Fruit fly (Drosophila melanogaster): ENCODE results near the gene rdgA.

Gene rdgA

dm6 chrX:8861267-8861666 is 45.6 kb upstream of the rdgA start (continued):
- TF ChIP-seq Xbp1 (GFP tag; optimal IDR thresholded peaks at IDR 0.05), result peak; percentile 58
- peak; percentile 51 for TF ChIP-seq nmo (GFP tag; optimal IDR thresholded peaks at IDR 0.05)
- TF ChIP-seq nom (GFP tag; optimal IDR thresholded peaks at IDR 0.05), result peak; percentile 63
- TF ChIP-seq dysf (GFP tag; IDR thresholded peaks at IDR 0.05), result peak; percentile 35; the same call in 1 of the 3 replicates
- TF ChIP-seq stc (GFP tag; IDR thresholded peaks at IDR 0.05), result peak; percentile 47; the same call in 1 of the 2 replicates
- no peak for TF ChIP-seq schlank (tag; optimal IDR thresholded peaks at IDR 0.05)
- TF ChIP-seq CG12659 (GFP tag; optimal IDR thresholded peaks at IDR 0.05), result peak; percentile 11
- TF ChIP-seq Ets65A (GFP tag), result peak; percentile 42
- no peak for TF ChIP-seq Lhr (GFP tag; optimal IDR thresholded peaks at IDR 0.05)
- peak; percentile 63 for TF ChIP-seq CG8388 (GFP tag; optimal IDR thresholded peaks at IDR 0.05)
- no peak for TF ChIP-seq pan (optimal IDR thresholded peaks at IDR 0.05)
- TF ChIP-seq pan (GFP tag; optimal IDR thresholded peaks at IDR 0.05 in 1 of 2, IDR thresholded peaks at IDR 0.05 in 1 of 2), result peak in 1 of 2 experiments; percentile 37
- peak; percentile 60 for TF ChIP-seq CG4424 (GFP tag; optimal IDR thresholded peaks at IDR 0.05)
- TF ChIP-seq CG12219 (GFP tag; optimal IDR thresholded peaks at IDR 0.05), result peak; percentile 36
- peak; percentile 53 to 60 for TF ChIP-seq bsh (GFP tag; optimal IDR thresholded peaks at IDR 0.05)
- no peak for TF ChIP-seq gcm (GFP tag; optimal IDR thresholded peaks at IDR 0.05)
- TF ChIP-seq lbe (GFP tag; optimal IDR thresholded peaks at IDR 0.05), result peak; percentile 77
- 0 out of 3 replicates have a peak, but pooled peaks have one; percentile 20 for TF ChIP-seq CG11560 (tag; IDR thresholded peaks at IDR 0.05)
- no peak for TF ChIP-seq pnt (GFP tag; optimal IDR thresholded peaks at IDR 0.05)
- no peak for TF ChIP-seq Poxn (GFP tag; IDR thresholded peaks at IDR 0.05)
- TF ChIP-seq ab (GFP tag; optimal IDR thresholded peaks at IDR 0.05), result no peak
- no peak for TF ChIP-seq CG42726 (GFP tag; IDR thresholded peaks at IDR 0.05; ENCODE audit: partially characterized antibody)
- TF ChIP-seq pum (GFP tag; optimal IDR thresholded peaks at IDR 0.05), result peak; percentile 19
- TF ChIP-seq Ptx1 (GFP tag; IDR thresholded peaks at IDR 0.05), result peak; percentile 40
- peak; percentile 0 for TF ChIP-seq Chrac-16 (GFP tag; optimal IDR thresholded peaks at IDR 0.05)
- peak; percentile 42 for TF ChIP-seq CG5180 (GFP tag; optimal IDR thresholded peaks at IDR 0.05)
- TF ChIP-seq ap (GFP tag; IDR thresholded peaks at IDR 0.05), result peak; percentile 34; the same call in 1 of the 2 replicates
- TF ChIP-seq Nf-YC (tag; optimal IDR thresholded peaks at IDR 0.05), result no peak
- peak; percentile 2 for TF ChIP-seq CG6254 (GFP tag; optimal IDR thresholded peaks at IDR 0.05)
- peak; percentile 13 for TF ChIP-seq CG5245 (GFP tag; optimal IDR thresholded peaks at IDR 0.05)
- peak; percentile 50 for TF ChIP-seq az2 (GFP tag; optimal IDR thresholded peaks at IDR 0.05)
- no peak for TF ChIP-seq CG2116 (GFP tag; optimal IDR thresholded peaks at IDR 0.05)
- TF ChIP-seq tap (tag; optimal IDR thresholded peaks at IDR 0.05), result peak; percentile 6
- no peak for TF ChIP-seq NC2β (GFP tag; optimal IDR thresholded peaks at IDR 0.05)
- peak; percentile 23 for TF ChIP-seq grau (tag; optimal IDR thresholded peaks at IDR 0.05)
- no peak for TF ChIP-seq lilli (GFP tag; optimal IDR thresholded peaks at IDR 0.05)
- peak; percentile 29 for TF ChIP-seq odd (GFP tag; optimal IDR thresholded peaks at IDR 0.05)
- peak; percentile 61; the same call in 2 of the 3 replicates for TF ChIP-seq zfh1 (GFP tag; IDR thresholded peaks at IDR 0.05)
- peak; percentile 46; the same call in 1 of the 2 replicates for TF ChIP-seq lmd (GFP tag; IDR thresholded peaks at IDR 0.05)
- TF ChIP-seq CG15601 (tag; optimal IDR thresholded peaks at IDR 0.05), result peak; percentile 26
- TF ChIP-seq CG9817 (tag; optimal IDR thresholded peaks at IDR 0.05), result no peak
- peak; percentile 37 for TF ChIP-seq oc (tag; optimal IDR thresholded peaks at IDR 0.05)
- TF ChIP-seq hth (optimal IDR thresholded peaks at IDR 0.05), result no peak
- 0 out of 2 replicates have a peak, but pooled peaks have one; percentile 10 for TF ChIP-seq Gsc (GFP tag; IDR thresholded peaks at IDR 0.05)
- TF ChIP-seq sens-2 (GFP tag; IDR thresholded peaks at IDR 0.05), result peak; percentile 29; the same call in 1 of the 2 replicates
- TF ChIP-seq Blimp-1 (GFP tag; optimal IDR thresholded peaks at IDR 0.05), result peak; percentile 64
- TF ChIP-seq klu (GFP tag; IDR thresholded peaks at IDR 0.05), result no peak
- TF ChIP-seq E2f2 (GFP tag; IDR thresholded peaks at IDR 0.05), result 0 out of 2 replicates have a peak, but pooled peaks have one; percentile 6
- peak; percentile 65 for TF ChIP-seq CG17328 (GFP tag; IDR thresholded peaks at IDR 0.05)
- peak in 1 of 2 experiments; percentile 11 for TF ChIP-seq Pdp1 (GFP tag; optimal IDR thresholded peaks at IDR 0.05)
- TF ChIP-seq CG30403 (GFP tag; optimal IDR thresholded peaks at IDR 0.05), result peak; percentile 51

Measured in whole organism, embryonic.